Worm (Caenorhabditis elegans) whole organism, L4 larva: ENCODE results near the gene Y61B8A.6.

Experiments used
- lim-7 ChIP-seq: fragments of 200-800 bp; sonication (Bioruptor generic); IDR thresholded peaks from 2 replicates; pipeline ENCODE4 v1.3.6; 2022; ENCODE audit warnings: missing genetic modification characterization, missing compliant biosample characterization
- nhr-111 ChIP-seq: fragments of 200-800 bp; sonication (Bioruptor generic); optimal IDR thresholded peaks from 2 replicates; lab custom pipeline; 2018; ENCODE audit warnings: mild to moderate bottlenecking, missing genetic modification characterization, missing compliant biosample characterization
- spr-1 ChIP-seq: sonication (generic microtip); optimal IDR thresholded peaks from 2 replicates; lab custom pipeline; 2016; ENCODE audit warnings: mild to moderate bottlenecking, missing genetic modification characterization, missing compliant biosample characterization
- vab-7 ChIP-seq: fragments of 200-800 bp; sonication (Bioruptor generic); IDR thresholded peaks from 2 replicates; pipeline ENCODE4 v1.3.6; 2022; ENCODE audit warnings: missing genetic modification reagents, missing genetic modification characterization, missing compliant biosample characterization

ce11 chrV:17245406-17245805 lies 6.3 kb upstream of the Y61B8A.6 start, which contains the start of gene clec-242:
- TF ChIP-seq vab-7 (GFP tag; lab: Robert Waterston, UW), result no peak
- no peak for TF ChIP-seq lim-7
- TF ChIP-seq spr-1, result no peak
- TF ChIP-seq nhr-111 (GFP tag; lab: Kevin White, UChicago), result no peak
